Worm (Caenorhabditis elegans): Measurements from ENCODE around the gene magu-1.

Gene magu-1

ce11 chrIII:486077-486597 lies 14.6 kb upstream of the magu-1 start, which contains the start of gene nlp-32:
Gene nlp-32 (minus strand): TSS chrIII:486547.
- TF ChIP-seq set-16 (GFP tag; IDR thresholded peaks at IDR 0.05) (peak; percentile 79), ceh-62 (tag; optimal IDR thresholded peaks at IDR 0.05) (no peak), unc-62 (GFP tag; optimal IDR thresholded peaks at IDR 0.05 in 1 of 2) (no peak), unc-62 (tag; optimal IDR thresholded peaks at IDR 0.05) (no peak)

ce11 chrIII:483556-483955 lies 12.1 kb upstream of the magu-1 start, which contains the start of gene F10C5.3:
Gene F10C5.3 (plus strand): TSS chrIII:483868.
- TF ChIP-seq hlh-11 (tag; optimal IDR thresholded peaks at IDR 0.05), result no peak
- TF ChIP-seq ceh-28 (tag; optimal IDR thresholded peaks at IDR 0.05), result no peak
- no peak for TF ChIP-seq hmg-1.1 (GFP tag; IDR thresholded peaks at IDR 0.05)
- TF ChIP-seq F26F4.8 (GFP tag; conservative IDR thresholded peaks at IDR 0.05), result no peak
- TF ChIP-seq mes-2 (tag; optimal IDR thresholded peaks at IDR 0.05; ENCODE audit: poor library complexity, severe bottlenecking), result no peak
- no peak for TF ChIP-seq T26A8.4 (GFP tag; IDR thresholded peaks at IDR 0.05)
- no peak for TF ChIP-seq zfp-2 (tag; optimal IDR thresholded peaks at IDR 0.05)
- no peak for TF ChIP-seq dmd-6 (GFP tag; IDR thresholded peaks at IDR 0.05)
- no peak for TF ChIP-seq lin-39 (tag; optimal IDR thresholded peaks at IDR 0.05)
- no peak for TF ChIP-seq dmd-8 (GFP tag; IDR thresholded peaks at IDR 0.05)
- no peak for TF ChIP-seq set-16 (GFP tag; IDR thresholded peaks at IDR 0.05)
- no peak for TF ChIP-seq ceh-62 (tag; optimal IDR thresholded peaks at IDR 0.05)
- TF ChIP-seq nhr-11 (tag; optimal IDR thresholded peaks at IDR 0.05), result no peak
- no peak for TF ChIP-seq nhr-28 (tag; optimal IDR thresholded peaks at IDR 0.05)
- TF ChIP-seq ZK337.2 (GFP tag; IDR thresholded peaks at IDR 0.05), result no peak
- no peak for TF ChIP-seq aha-1 (tag)
- TF ChIP-seq mxl-3 (GFP tag; optimal IDR thresholded peaks at IDR 0.05), result no peak
- no peak for TF ChIP-seq rbr-2 (tag; optimal IDR thresholded peaks at IDR 0.05)
- no peak for TF ChIP-seq zag-1 (tag; optimal IDR thresholded peaks at IDR 0.05)
- TF ChIP-seq lin-38 (GFP tag; IDR thresholded peaks at IDR 0.05), result no peak

ce11 chrIII:482739-483138 lies 11.2 kb upstream of the magu-1 start:
- TF ChIP-seq fkh-10 (GFP tag; optimal IDR thresholded peaks at IDR 0.05) (peak; percentile 31), nhr-10 (tag; optimal IDR thresholded peaks at IDR 0.05) (no peak), nhr-6 (tag; optimal IDR thresholded peaks at IDR 0.05) (peak; percentile 16), Y75B8A.6 (GFP tag; IDR thresholded peaks at IDR 0.05) (no peak), T20F7.1 (GFP tag; optimal IDR thresholded peaks at IDR 0.05) (no peak), D1046.2 (GFP tag; IDR thresholded peaks at IDR 0.05) (no peak), Y48G9A.11 (GFP tag; IDR thresholded peaks at IDR 0.05) (no peak), nhr-11 (tag; optimal IDR thresholded peaks at IDR 0.05) (peak; percentile 30), lin-15B (tag; optimal IDR thresholded peaks at IDR 0.05) (no peak), mep-1 (tag; optimal IDR thresholded peaks at IDR 0.05) (no peak), lir-3 (tag; optimal IDR thresholded peaks at IDR 0.05) (no peak), dmd-9 (GFP tag; IDR thresholded peaks at IDR 0.05) (no peak)

ce11 chrIII:481259-481658 lies 9.8 kb upstream of the magu-1 start:
- no peak for TF ChIP-seq nhr-25 (tag; optimal IDR thresholded peaks at IDR 0.05; ENCODE audit: borderline replicate concordance, insufficient read depth)
- TF ChIP-seq unc-62 (GFP tag; optimal IDR thresholded peaks at IDR 0.05 in 1 of 2), result peak in 1 of 2 experiments; percentile 90
- no peak for TF ChIP-seq unc-62 (tag; optimal IDR thresholded peaks at IDR 0.05)
- TF ChIP-seq F26F4.8 (GFP tag; conservative IDR thresholded peaks at IDR 0.05), result no peak
- TF ChIP-seq arid-1 (GFP tag; conservative IDR thresholded peaks at IDR 0.05), result no peak

ce11 chrIII:475154-475553 lies 3.7 kb upstream of the magu-1 start, which contains the start of gene mat-3:
Gene mat-3 (plus strand): TSS chrIII:475454.
- no peak for TF ChIP-seq R02D3.7 (tag; optimal IDR thresholded peaks at IDR 0.05)
- no peak for TF ChIP-seq mxl-3 (GFP tag; optimal IDR thresholded peaks at IDR 0.05)

Data from whole organism, L4 larva.